Fruit fly (Drosophila melanogaster): ENCODE measurements around the gene del.

The del gene

dm6 chr2L:21153844-21154243 is 5.5 kb upstream of the del start (continued):
- TF ChIP-seq bsh (GFP tag; optimal IDR thresholded peaks at IDR 0.05) (no peak), CG18619 (GFP tag; optimal IDR thresholded peaks at IDR 0.05) (no peak), Med (GFP tag) (no peak), CG10959 (GFP tag; IDR thresholded peaks at IDR 0.05) (no peak), CG17328 (GFP tag; IDR thresholded peaks at IDR 0.05) (no peak), Atf6 (GFP tag; IDR thresholded peaks at IDR 0.05) (no peak), vvl (GFP tag; IDR thresholded peaks at IDR 0.05) (no peak), Ada2b (GFP tag; IDR thresholded peaks at IDR 0.05) (no peak), CG18262 (tag; optimal IDR thresholded peaks at IDR 0.05) (no peak), CG14441 (GFP tag; IDR thresholded peaks at IDR 0.05) (no peak), emc (GFP tag; optimal IDR thresholded peaks at IDR 0.05) (no peak), dati (GFP tag; IDR thresholded peaks at IDR 0.05) (no peak), p53 (GFP tag; optimal IDR thresholded peaks at IDR 0.05) (no peak), tap (tag; optimal IDR thresholded peaks at IDR 0.05) (no peak), slp2 (GFP tag; optimal IDR thresholded peaks at IDR 0.05) (no peak), CG2712 (tag; optimal IDR thresholded peaks at IDR 0.05) (peak; percentile 0), grn (GFP tag; optimal IDR thresholded peaks at IDR 0.05) (peak; percentile 12), Hey (tag; optimal IDR thresholded peaks at IDR 0.05) (no peak), BEAF-32 (GFP tag; optimal IDR thresholded peaks at IDR 0.05) (peak; percentile 29), Hr3 (GFP tag; optimal IDR thresholded peaks at IDR 0.05) (no peak), ems (GFP tag; optimal IDR thresholded peaks at IDR 0.05) (no peak), lola (GFP tag; optimal IDR thresholded peaks at IDR 0.05) (no peak), CoRest (tag; optimal IDR thresholded peaks at IDR 0.05) (no peak), NFAT (GFP tag; IDR thresholded peaks at IDR 0.05) (no peak), Sry-δ (GFP tag; optimal IDR thresholded peaks at IDR 0.05) (peak; percentile 42), GATAe (GFP tag; conservative IDR thresholded peaks at IDR 0.05) (no peak), Usf (GFP tag; optimal IDR thresholded peaks at IDR 0.05) (no peak), lab (GFP tag; optimal IDR thresholded peaks at IDR 0.05) (no peak), CG8478 (optimal IDR thresholded peaks at IDR 0.05) (no peak), maf-S (GFP tag; optimal IDR thresholded peaks at IDR 0.05) (no peak), CG11504 (tag; optimal IDR thresholded peaks at IDR 0.05) (no peak), her (GFP tag; optimal IDR thresholded peaks at IDR 0.05) (no peak), ATbp (GFP tag; optimal IDR thresholded peaks at IDR 0.05) (no peak), CG1233 (GFP tag; optimal IDR thresholded peaks at IDR 0.05) (no peak), gcm2 (GFP tag; optimal IDR thresholded peaks at IDR 0.05) (no peak), CG9932 (GFP tag; IDR thresholded peaks at IDR 0.05) (no peak), CG17829 (tag; optimal IDR thresholded peaks at IDR 0.05) (no peak), bab2 (GFP tag; optimal IDR thresholded peaks at IDR 0.05) (no peak), seq (GFP tag; IDR thresholded peaks at IDR 0.05) (no peak), CG10565 (GFP tag; optimal IDR thresholded peaks at IDR 0.05) (no peak), CG4854 (GFP tag; optimal IDR thresholded peaks at IDR 0.05) (no peak), CG14860 (GFP tag; IDR thresholded peaks at IDR 0.05; ENCODE audit: partially characterized antibody) (no peak), CG9437 (GFP tag; optimal IDR thresholded peaks at IDR 0.05) (peak; percentile 99), kni (GFP tag; optimal IDR thresholded peaks at IDR 0.05) (peak; percentile 37), pita (GFP tag; optimal IDR thresholded peaks at IDR 0.05) (no peak), Rfx (GFP tag; IDR thresholded peaks at IDR 0.05) (no peak), tgo (GFP tag; IDR thresholded peaks at IDR 0.05) (no peak), ken (GFP tag; IDR thresholded peaks at IDR 0.05) (no peak), Mrtf (GFP tag; IDR thresholded peaks at IDR 0.05) (no peak), CG31388 (GFP tag; optimal IDR thresholded peaks at IDR 0.05) (no peak), CG10274 (GFP tag; optimal IDR thresholded peaks at IDR 0.05) (no peak), Ets97D (GFP tag; optimal IDR thresholded peaks at IDR 0.05) (peak; percentile 27), Kr (GFP tag; optimal IDR thresholded peaks at IDR 0.05) (no peak)
